Worm (Caenorhabditis elegans) whole organism, mixed stage, embryonic: ENCODE data around the gene sur-5.

Experiments used
- M03D4.4 ChIP-seq: sonication (generic microtip); optimal IDR thresholded peaks from 2 replicates; lab custom pipeline; 2017; ENCODE audit warnings: mild to moderate bottlenecking, missing genetic modification characterization, missing compliant biosample characterization
- bed-3 ChIP-seq: fragments of 200-800 bp; sonication (Bioruptor generic); optimal IDR thresholded peaks from 3 replicates; lab custom pipeline; 2018; ENCODE audit warnings: mild to moderate bottlenecking, missing genetic modification characterization, moderate library complexity, missing compliant biosample characterization
- blmp-1 ChIP-seq: fragments of 150-350 bp; optimal IDR thresholded peaks from 2 replicates; lab custom pipeline; 2014; ENCODE audit warnings: missing biosample characterization, missing genetic modification characterization
- ceh-39 ChIP-seq: fragments of 150-350 bp; optimal IDR thresholded peaks from 2 replicates; lab custom pipeline; 2014; ENCODE audit warnings: missing biosample characterization, missing genetic modification characterization
- ceh-43 ChIP-seq: fragments of 200-800 bp; sonication (Bioruptor generic); optimal IDR thresholded peaks from 2 replicates; lab custom pipeline; 2018; ENCODE audit warnings: mild to moderate bottlenecking, missing genetic modification characterization, moderate library complexity, missing compliant biosample characterization
- ceh-83 ChIP-seq: fragments of 200-800 bp; sonication (Bioruptor generic); optimal IDR thresholded peaks from 2 replicates; lab custom pipeline; 2018; ENCODE audit warnings: mild to moderate bottlenecking, missing genetic modification characterization, missing compliant biosample characterization
- ces-1 ChIP-seq: fragments of 150-350 bp; optimal IDR thresholded peaks from 2 replicates; lab custom pipeline; 2014; ENCODE audit warnings: missing biosample characterization, missing genetic modification reagents, missing genetic modification characterization
- cnd-1 ChIP-seq: fragments of 200-800 bp; sonication (Bioruptor generic); optimal IDR thresholded peaks from 2 replicates; lab custom pipeline; 2018; ENCODE audit warnings: mild to moderate bottlenecking, missing genetic modification characterization, missing compliant biosample characterization
- drap-1 ChIP-seq: fragments of 200-800 bp; sonication (Bioruptor generic); optimal IDR thresholded peaks from 3 replicates; lab custom pipeline; 2018; ENCODE audit warnings: mild to moderate bottlenecking, missing genetic modification characterization, missing compliant biosample characterization
- elt-1 ChIP-seq: sonication (generic microtip); optimal IDR thresholded peaks from 2 replicates; lab custom pipeline; 2017; ENCODE audit warnings: missing genetic modification characterization, mild to moderate bottlenecking, missing compliant biosample characterization, antibody characterized with exemption, moderate library complexity, borderline replicate concordance; ENCODE audit not compliant: insufficient read depth
- elt-3 ChIP-seq: fragments of 150-350 bp; optimal IDR thresholded peaks from 2 replicates; lab custom pipeline; 2014; ENCODE audit warnings: missing biosample characterization, missing genetic modification characterization
- flh-1 ChIP-seq: fragments of 200-800 bp; sonication (Bioruptor generic); optimal IDR thresholded peaks from 2 replicates; lab custom pipeline; 2018; ENCODE audit warnings: mild to moderate bottlenecking, missing genetic modification characterization, moderate library complexity, missing compliant biosample characterization
- ham-2 ChIP-seq: fragments of 200-800 bp; sonication (Bioruptor generic); optimal IDR thresholded peaks from 2 replicates; lab custom pipeline; 2018; ENCODE audit warnings: mild to moderate bottlenecking, missing genetic modification characterization, missing compliant biosample characterization
- lin-13 ChIP-seq: fragments of 150-350 bp; optimal IDR thresholded peaks from 2 replicates; lab custom pipeline; 2014; ENCODE audit warnings: missing biosample characterization, missing genetic modification characterization
- lin-32 ChIP-seq: fragments of 200-800 bp; sonication (Bioruptor generic); optimal IDR thresholded peaks from 2 replicates; lab custom pipeline; 2018; ENCODE audit warnings: mild to moderate bottlenecking, missing genetic modification characterization, missing compliant biosample characterization
- lsy-2 ChIP-seq: fragments of 150-350 bp; optimal IDR thresholded peaks from 2 replicates; lab custom pipeline; 2014; ENCODE audit warnings: missing biosample characterization, missing genetic modification characterization
- mep-1 ChIP-seq: fragments of 150-350 bp; optimal IDR thresholded peaks from 2 replicates; lab custom pipeline; 2017; ENCODE audit warnings: missing biosample characterization, missing genetic modification reagents, missing genetic modification characterization, inconsistent platforms
- mls-2 ChIP-seq: sonication (generic microtip); optimal IDR thresholded peaks from 2 replicates; lab custom pipeline; 2016; ENCODE audit warnings: mild to moderate bottlenecking, missing genetic modification characterization, moderate library complexity, missing compliant biosample characterization
- nhr-12 ChIP-seq: fragments of 150-350 bp; optimal IDR thresholded peaks from 2 replicates; lab custom pipeline; 2014; ENCODE audit warnings: missing biosample characterization, missing genetic modification characterization
- nhr-2 ChIP-seq: fragments of 150-350 bp; optimal IDR thresholded peaks from 2 replicates; lab custom pipeline; 2014; ENCODE audit warnings: missing biosample characterization, missing genetic modification characterization
- nhr-237 ChIP-seq: fragments of 150-350 bp; optimal IDR thresholded peaks from 2 replicates; lab custom pipeline; 2014; ENCODE audit warnings: missing biosample characterization, missing genetic modification characterization
- nhr-76 ChIP-seq: sonication (generic microtip); optimal IDR thresholded peaks from 2 replicates; lab custom pipeline; 2017; ENCODE audit warnings: missing biosample characterization, missing genetic modification characterization
- sem-2 ChIP-seq: fragments of 200-800 bp; sonication (Bioruptor generic); optimal IDR thresholded peaks from 2 replicates; lab custom pipeline; 2018; ENCODE audit warnings: mild to moderate bottlenecking, missing genetic modification characterization, missing compliant biosample characterization
- snpc-4 ChIP-seq: fragments of 150-350 bp; optimal IDR thresholded peaks from 2 replicates; lab custom pipeline; 2014; ENCODE audit warnings: missing biosample characterization, missing genetic modification characterization
- sptf-1 ChIP-seq: sonication (generic microtip); optimal IDR thresholded peaks from 2 replicates; lab custom pipeline; 2017; ENCODE audit warnings: mild to moderate bottlenecking, missing genetic modification characterization, moderate library complexity, missing compliant biosample characterization
- unc-120 ChIP-seq: sonication (generic microtip); optimal IDR thresholded peaks from 2 replicates; lab custom pipeline; 2017; ENCODE audit warnings: missing genetic modification characterization, missing compliant biosample characterization; ENCODE audit not compliant: poor library complexity, severe bottlenecking
- unc-62 ChIP-seq: fragments of 150-350 bp; optimal IDR thresholded peaks from 2 replicates; lab custom pipeline; 2014; ENCODE audit warnings: missing biosample characterization, missing genetic modification reagents, missing genetic modification characterization
- zip-8 ChIP-seq: fragments of 150-350 bp; optimal IDR thresholded peaks from 2 replicates; lab custom pipeline; 2014; ENCODE audit warnings: missing biosample characterization, missing genetic modification characterization
- ztf-11 ChIP-seq: fragments of 150-350 bp; optimal IDR thresholded peaks from 2 replicates; lab custom pipeline; 2014; ENCODE audit warnings: missing biosample characterization, missing genetic modification characterization

The sur-5 gene

DNA sequence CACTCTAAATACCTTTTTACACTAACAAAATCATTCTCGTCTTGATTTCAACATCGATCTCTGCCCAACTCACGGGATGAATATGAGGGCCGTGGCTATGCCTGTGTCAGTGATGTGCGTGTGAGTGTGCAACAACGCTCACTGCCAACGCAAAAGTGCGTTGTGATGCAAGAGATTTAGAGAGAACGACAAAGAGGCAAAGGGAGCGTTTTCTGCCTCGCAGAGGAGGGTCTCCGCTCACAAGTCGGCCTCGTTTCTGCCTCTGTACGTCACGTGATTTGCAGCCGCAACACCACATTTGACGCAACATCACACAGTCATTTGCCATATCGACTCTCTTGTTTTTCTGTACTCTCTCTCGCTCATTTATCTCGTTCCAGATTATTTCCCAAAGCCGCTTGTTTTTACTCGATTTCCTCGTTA is 28.9 kb upstream of the sur-5 start, which contains the start of gene epg-7 (continued):
- no peak for TF ChIP-seq flh-1 (GFP tag; lab: Kevin White, UChicago)
- peak; percentile 52 for TF ChIP-seq drap-1 (GFP tag; lab: Kevin White, UChicago)
- TF ChIP-seq ces-1: peak; percentile 67
- peak; percentile 93 for TF ChIP-seq unc-120
- peak; percentile 10 for TF ChIP-seq zip-8
- TF ChIP-seq elt-1 (tag; lab: Kevin White, UChicago): peak; percentile 26
- TF ChIP-seq lin-13: peak; percentile 79

DNA sequence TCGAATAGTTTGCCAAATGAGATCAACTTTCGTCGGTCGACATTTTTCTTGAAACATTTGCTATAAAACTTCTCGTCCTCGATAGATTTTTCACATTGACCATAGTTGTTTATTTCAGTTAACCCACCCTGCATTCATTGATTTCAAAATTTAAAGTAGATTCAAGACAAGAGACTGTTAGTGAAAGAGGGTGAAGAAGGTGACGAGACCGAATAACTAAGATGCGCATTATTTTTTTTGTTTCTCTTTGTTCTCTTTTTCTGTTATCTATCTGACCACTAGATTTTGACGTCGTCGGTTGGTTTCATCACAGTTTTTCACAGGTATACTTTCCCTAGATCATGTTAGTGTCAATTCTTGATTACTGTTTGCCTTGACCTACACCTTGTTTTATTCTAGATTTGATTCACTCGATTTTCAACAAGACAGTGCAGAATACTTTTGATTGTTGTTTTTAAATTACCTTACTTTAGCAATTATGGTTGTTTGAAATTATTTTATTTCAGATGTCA is 25.4 kb upstream of the sur-5 start, which contains the start of gene ttr-30:
Gene ttr-30 (plus strand): TSS at position 265 of the 512 bp plus-strand sequence.
- TF ChIP-seq ztf-11 (no peak), nhr-12 (no peak), ceh-39 (tag; lab: Kevin White, UChicago) (no peak), ces-1 (no peak), drap-1 (GFP tag; lab: Kevin White, UChicago) (no peak), elt-3 (no peak), M03D4.4 (tag; lab: Kevin White, UChicago) (no peak), sem-2 (GFP tag; lab: Kevin White, UChicago) (no peak), lsy-2 (tag; lab: Kevin White, UChicago) (no peak), mls-2 (no peak), cnd-1 (tag; lab: Kevin White, UChicago) (no peak), unc-120 (no peak), mep-1 (no peak), lin-32 (GFP tag; lab: Kevin White, UChicago) (no peak)

ce11 chrX:7329601-7330000 is 24.2 kb upstream of the sur-5 start, which contains the start of gene ttr-59:
Gene ttr-59, plus strand, starts transcription at chrX:7329818.
- peak; percentile 23 for TF ChIP-seq unc-62 (GFP tag; lab: Kevin White, UChicago)
- no peak for TF ChIP-seq elt-1 (tag; lab: Kevin White, UChicago)
- TF ChIP-seq sem-2 (GFP tag; lab: Kevin White, UChicago): no peak

DNA sequence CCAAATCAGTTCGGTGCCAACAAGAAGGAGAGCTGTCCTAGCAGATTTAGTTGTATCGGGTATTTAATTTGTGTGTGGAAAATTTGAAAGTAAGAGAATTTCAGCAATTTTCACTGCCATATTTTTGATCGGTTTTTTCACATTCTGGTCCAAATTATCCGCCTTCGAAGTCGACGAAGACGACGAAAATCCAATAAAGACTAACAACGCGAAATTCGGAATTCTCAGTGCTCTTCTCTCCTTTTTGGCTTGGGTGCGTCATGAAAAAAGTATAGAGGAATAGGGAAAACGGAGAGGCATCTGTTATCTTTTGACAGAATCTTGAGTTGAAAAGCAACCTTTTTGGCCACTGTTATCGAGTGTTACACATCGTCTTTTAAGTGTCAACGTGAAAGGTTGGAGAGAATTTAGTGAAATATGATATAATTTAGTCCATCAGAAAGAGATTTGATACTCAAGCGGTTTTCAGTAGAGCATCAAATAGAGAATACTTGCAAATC is 22.7 kb upstream of the sur-5 start:
- TF ChIP-seq nhr-76 (tag; lab: Kevin White, UChicago) (no peak), lin-32 (GFP tag; lab: Kevin White, UChicago) (no peak), ces-1 (peak; percentile 83), mep-1 (no peak), nhr-237 (no peak), elt-3 (no peak), nhr-2 (tag; lab: Kevin White, UChicago) (no peak)

ce11 chrX:7326967-7327651 is 21.7 kb upstream of the sur-5 start, which contains the start of gene sng-1:
Gene sng-1, plus strand, starts transcription at chrX:7327601.
- no peak for TF ChIP-seq mls-2
- TF ChIP-seq nhr-76 (tag; lab: Kevin White, UChicago): no peak
- TF ChIP-seq lsy-2 (tag; lab: Kevin White, UChicago): no peak
- peak; percentile 35 for TF ChIP-seq ces-1
- no peak for TF ChIP-seq snpc-4 (tag; lab: Kevin White, UChicago)
- TF ChIP-seq flh-1 (GFP tag; lab: Kevin White, UChicago): no peak
- no peak for TF ChIP-seq blmp-1 (tag; lab: Kevin White, UChicago)
- TF ChIP-seq ceh-83 (GFP tag; lab: Kevin White, UChicago): no peak
- no peak for TF ChIP-seq ztf-11
- TF ChIP-seq, all 35 proteins: peak for 1

- TF ChIP-seq sptf-1 (tag; lab: Kevin White, UChicago) (peak; percentile 65), nhr-237 (no peak)
Measured at ce11 chrX:7323604-7324003, 18.2 kb upstream of the sur-5 start.

DNA sequence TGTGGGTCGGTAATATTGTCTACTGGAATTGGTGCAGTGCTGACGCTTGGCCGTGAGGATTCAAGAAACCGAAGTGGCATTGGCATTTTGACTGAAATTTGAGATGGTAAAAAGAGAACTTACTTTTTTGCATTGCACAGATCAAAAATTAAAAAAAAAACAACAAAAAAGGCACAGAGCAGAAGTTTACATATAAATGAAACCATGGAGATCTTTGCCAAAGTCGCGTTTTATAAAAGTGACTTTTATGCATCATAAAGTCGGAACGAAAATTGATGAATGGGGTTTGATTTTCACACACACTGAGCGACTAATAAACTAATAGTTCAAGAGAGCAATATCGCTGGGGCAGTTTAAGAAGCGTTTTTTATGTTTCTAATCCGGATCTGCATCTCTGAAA is 17.0 kb upstream of the sur-5 start, which contains the start of gene T08A9.13:
Gene T08A9.13 (minus strand): TSS at position 101 of the 400 bp plus-strand sequence.
- no peak for TF ChIP-seq unc-120
- TF ChIP-seq ceh-43 (GFP tag; lab: Kevin White, UChicago): no peak
- no peak for TF ChIP-seq unc-62 (GFP tag; lab: Kevin White, UChicago)
- TF ChIP-seq sptf-1 (tag; lab: Kevin White, UChicago): no peak
- TF ChIP-seq nhr-237: no peak
- no peak for TF ChIP-seq ham-2 (GFP tag; lab: Kevin White, UChicago)
- TF ChIP-seq lin-32 (GFP tag; lab: Kevin White, UChicago): no peak
- TF ChIP-seq elt-1 (tag; lab: Kevin White, UChicago): no peak
- TF ChIP-seq snpc-4 (tag; lab: Kevin White, UChicago): no peak
- no peak for TF ChIP-seq nhr-2 (tag; lab: Kevin White, UChicago)
- no peak for TF ChIP-seq elt-3
- TF ChIP-seq bed-3 (GFP tag; lab: Kevin White, UChicago): no peak
